Worm (Caenorhabditis elegans) whole organism, L2 larva: ENCODE data around the gene nas-4.

ENCODE experiments used
- C34F6.9 ChIP-seq: fragments of 150-350 bp; optimal IDR thresholded peaks from 2 replicates; lab custom pipeline; 2014; ENCODE audit warnings: missing biosample characterization, missing genetic modification characterization
- F13H6.1 ChIP-seq: sonication (generic microtip); optimal IDR thresholded peaks from 2 replicates; lab custom pipeline; 2016; ENCODE audit warnings: missing genetic modification characterization, missing compliant biosample characterization
- R02D3.7 ChIP-seq: fragments of 150-350 bp; optimal IDR thresholded peaks from 2 replicates; lab custom pipeline; 2014; ENCODE audit warnings: missing biosample characterization, missing genetic modification characterization
- Y55F3AM.14 ChIP-seq: fragments of 200-800 bp; sonication (Bioruptor generic); optimal IDR thresholded peaks from 2 replicates; lab custom pipeline; 2018; ENCODE audit warnings: mild to moderate bottlenecking, missing genetic modification characterization, missing compliant biosample characterization
- alr-1 ChIP-seq: fragments of 150-350 bp; optimal IDR thresholded peaks from 2 replicates; lab custom pipeline; 2014; ENCODE audit warnings: missing biosample characterization, missing genetic modification characterization
- aly-2 ChIP-seq: fragments of 150-350 bp; optimal IDR thresholded peaks from 2 replicates; lab custom pipeline; 2014; ENCODE audit warnings: missing biosample characterization, missing genetic modification characterization
- ama-1 ChIP-seq: fragments of 150-350 bp; optimal IDR thresholded peaks from 2 replicates; lab custom pipeline; 2018; ENCODE audit warnings: inconsistent platforms
- ceh-16 ChIP-seq: fragments of 150-350 bp; optimal IDR thresholded peaks from 2 replicates; lab custom pipeline; 2014; ENCODE audit warnings: missing biosample characterization, missing genetic modification characterization
- crh-2 ChIP-seq: sonication (generic microtip); optimal IDR thresholded peaks from 2 replicates; lab custom pipeline; 2017; ENCODE audit warnings: missing biosample characterization, missing genetic modification characterization
- dmd-4 ChIP-seq: sonication (generic microtip); optimal IDR thresholded peaks from 2 replicates; lab custom pipeline; 2017; ENCODE audit warnings: missing biosample characterization, missing genetic modification characterization
- egl-27 ChIP-seq: sonication (generic microtip); optimal IDR thresholded peaks from 3 replicates; lab custom pipeline; 2017; ENCODE audit warnings: missing biosample characterization, missing genetic modification reagents, missing genetic modification characterization
- elt-1 ChIP-seq: fragments of 150-350 bp; optimal IDR thresholded peaks from 2 replicates; lab custom pipeline; 2014; ENCODE audit warnings: missing biosample characterization, missing genetic modification characterization
- elt-3 ChIP-seq: sonication (generic microtip); optimal IDR thresholded peaks from 2 replicates; lab custom pipeline; 2017; ENCODE audit warnings: missing biosample characterization, missing genetic modification characterization
- fos-1 ChIP-seq: fragments of 150-350 bp; optimal IDR thresholded peaks from 2 replicates; lab custom pipeline; 2014; ENCODE audit warnings: missing biosample characterization, missing genetic modification characterization
- gmeb-1 ChIP-seq: fragments of 150-350 bp; optimal IDR thresholded peaks from 2 replicates; lab custom pipeline; 2014; ENCODE audit warnings: missing biosample characterization, missing genetic modification characterization
- lin-11 ChIP-seq: fragments of 150-350 bp; sonication (generic microtip); optimal IDR thresholded peaks from 2 replicates; lab custom pipeline; 2014; ENCODE audit warnings: missing biosample characterization, missing genetic modification characterization, inconsistent platforms, mixed read lengths
- lin-13 ChIP-seq: fragments of 150-350 bp; optimal IDR thresholded peaks from 2 replicates; lab custom pipeline; 2014; ENCODE audit warnings: missing biosample characterization, missing genetic modification reagents, missing genetic modification characterization
- lin-39 ChIP-seq: fragments of 150-350 bp; optimal IDR thresholded peaks from 2 replicates; lab custom pipeline; 2014; ENCODE audit warnings: missing biosample characterization, missing genetic modification reagents, missing genetic modification characterization
- lsy-2 ChIP-seq, 2 experiments: fragments of 150-350 bp in 1 of 2; sonication (generic microtip) in 1 of 2; optimal IDR thresholded peaks; 2 replicates each; lab custom pipeline; 2014 to 2017; ENCODE audit warnings: missing biosample characterization in 2 of 2, missing genetic modification characterization in 2 of 2
- mab-5 ChIP-seq: fragments of 150-350 bp; optimal IDR thresholded peaks from 2 replicates; lab custom pipeline; 2014; ENCODE audit warnings: missing biosample characterization, missing genetic modification characterization
- mbf-1 ChIP-seq: sonication (generic microtip); optimal IDR thresholded peaks from 2 replicates; lab custom pipeline; 2017; ENCODE audit warnings: missing biosample characterization, missing genetic modification characterization
- nhr-11 ChIP-seq: fragments of 150-350 bp; optimal IDR thresholded peaks from 2 replicates; lab custom pipeline; 2014; ENCODE audit warnings: missing biosample characterization, missing genetic modification characterization
- nhr-12 ChIP-seq: fragments of 150-350 bp; optimal IDR thresholded peaks from 2 replicates; lab custom pipeline; 2014; ENCODE audit warnings: missing biosample characterization, missing genetic modification characterization
- nhr-129 ChIP-seq: fragments of 150-350 bp; optimal IDR thresholded peaks from 2 replicates; lab custom pipeline; 2014; ENCODE audit warnings: missing biosample characterization, missing genetic modification characterization
- nhr-21 ChIP-seq: fragments of 150-350 bp; optimal IDR thresholded peaks from 2 replicates; lab custom pipeline; 2014; ENCODE audit warnings: missing biosample characterization, missing genetic modification characterization
- nhr-23 ChIP-seq: fragments of 150-350 bp; optimal IDR thresholded peaks from 2 replicates; lab custom pipeline; 2014; ENCODE audit warnings: missing biosample characterization, missing genetic modification reagents, missing genetic modification characterization
- nhr-237 ChIP-seq: fragments of 150-350 bp; optimal IDR thresholded peaks from 2 replicates; lab custom pipeline; 2014; ENCODE audit warnings: missing biosample characterization, missing genetic modification characterization
- nhr-77 ChIP-seq: fragments of 150-350 bp; optimal IDR thresholded peaks from 2 replicates; lab custom pipeline; 2014; ENCODE audit warnings: missing biosample characterization, missing genetic modification characterization
- peb-1 ChIP-seq: fragments of 150-350 bp; optimal IDR thresholded peaks from 2 replicates; lab custom pipeline; 2014; ENCODE audit warnings: missing biosample characterization, missing genetic modification characterization
- skn-1 ChIP-seq: sonication (generic microtip); optimal IDR thresholded peaks from 2 replicates; lab custom pipeline; 2017; ENCODE audit warnings: missing biosample characterization, missing genetic modification characterization
- sma-3 ChIP-seq: sonication (generic microtip); optimal IDR thresholded peaks from 2 replicates; lab custom pipeline; 2016; ENCODE audit warnings: missing genetic modification reagents, missing genetic modification characterization, missing compliant biosample characterization
- sma-9 ChIP-seq, 2 experiments: fragments of 150-350 bp in 1 of 2; sonication (generic microtip) in 1 of 2; optimal IDR thresholded peaks; 2 replicates each; lab custom pipeline; 2014 to 2016; ENCODE audit warnings: missing genetic modification characterization in 2 of 2, mild to moderate bottlenecking in 1 of 2, missing biosample characterization in 1 of 2, missing compliant biosample characterization in 1 of 2, missing genetic modification reagents in 1 of 2, moderate library complexity in 1 of 2
- snpc-4 ChIP-seq: fragments of 150-350 bp; optimal IDR thresholded peaks from 2 replicates; lab custom pipeline; 2014; ENCODE audit warnings: missing biosample characterization, missing genetic modification characterization
- unc-55 ChIP-seq: fragments of 150-350 bp; sonication (generic microtip); optimal IDR thresholded peaks from 3 replicates; lab custom pipeline; 2014; ENCODE audit warnings: missing biosample characterization, missing genetic modification reagents, missing genetic modification characterization
- ztf-11 ChIP-seq: sonication (generic microtip); optimal IDR thresholded peaks from 2 replicates; lab custom pipeline; 2017; ENCODE audit warnings: missing biosample characterization, missing genetic modification characterization
- ztf-4 ChIP-seq: fragments of 150-350 bp; optimal IDR thresholded peaks from 2 replicates; lab custom pipeline; 2014; ENCODE audit warnings: missing biosample characterization, missing genetic modification characterization

Gene nas-4

DNA sequence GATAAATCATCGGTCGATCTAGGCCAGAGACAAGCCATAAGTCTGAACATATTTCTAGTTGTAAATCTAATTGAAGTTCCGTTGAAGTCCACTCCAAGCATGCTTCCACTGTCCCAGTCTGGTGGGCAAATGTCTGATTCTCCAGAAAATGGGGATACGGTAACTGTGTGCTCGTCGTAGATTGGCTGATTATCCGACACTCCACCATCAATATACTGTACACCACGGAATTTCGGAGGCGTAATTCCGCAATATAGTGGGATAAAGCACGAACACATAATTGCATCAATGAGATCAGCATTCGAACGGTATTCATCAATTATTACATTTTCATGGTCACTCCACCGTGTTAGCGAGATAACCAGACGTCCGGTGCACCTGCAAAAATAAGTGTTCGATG is 2.8 kb upstream of the nas-4 start:
- no peak for TF ChIP-seq lin-13

DNA sequence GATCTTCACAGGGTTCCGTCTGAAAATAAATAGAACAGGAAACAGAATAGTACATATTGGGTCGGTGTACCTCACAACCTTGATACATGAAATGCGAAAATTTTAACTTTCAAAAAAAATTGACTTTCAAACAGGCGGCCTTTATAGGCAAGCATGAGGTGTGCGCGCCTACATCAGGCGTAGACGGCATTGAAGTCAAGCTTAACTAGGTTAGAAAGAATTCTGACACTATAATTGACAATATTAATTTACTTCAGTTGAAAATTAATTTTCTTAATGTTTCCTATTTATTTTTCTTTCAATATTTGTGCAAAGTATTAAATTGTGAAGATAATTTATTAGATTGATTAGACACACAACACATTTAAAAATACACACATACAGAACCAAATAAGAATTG is 3.5 kb downstream of the nas-4 start, which contains the start of gene C05D11.5:
C05D11.5 (minus strand) TSS at position 101 of the 400 bp plus-strand sequence.
- no peak for TF ChIP-seq sma-3
- no peak for TF ChIP-seq lin-13

DNA sequence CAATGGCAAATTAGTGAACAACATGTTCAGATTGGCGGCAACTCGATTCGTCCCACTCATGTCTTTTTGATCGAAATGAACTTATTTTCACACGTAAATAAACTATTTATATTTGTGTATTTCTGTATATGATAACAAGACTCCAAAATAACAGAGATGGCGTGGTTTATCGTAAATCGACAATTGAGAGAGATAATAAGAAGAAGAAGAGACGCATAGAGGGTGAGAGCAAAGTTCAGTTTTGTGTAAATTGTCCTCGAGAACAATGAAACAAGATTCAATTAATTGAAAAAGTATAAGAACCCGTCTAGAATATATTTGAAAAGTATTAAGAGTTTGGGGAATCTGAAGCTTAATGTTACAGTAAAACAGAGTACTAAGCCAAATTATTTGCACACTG is 4.0 kb downstream of the nas-4 start:
- TF ChIP-seq crh-2 (tag; lab: Kevin White, UChicago) = peak; percentile 39
- TF ChIP-seq nhr-12 (tag; lab: Kevin White, UChicago) = no peak
- TF ChIP-seq C34F6.9 (tag; lab: Kevin White, UChicago) = no peak
- peak; percentile 20 for TF ChIP-seq sma-9 (GFP tag; optimal IDR thresholded peaks at IDR 0.05; lab: Kevin White, UChicago)
- TF ChIP-seq sma-9 (tag; optimal IDR thresholded peaks at IDR 0.05; lab: Kevin White, UChicago) = no peak
- no peak for TF ChIP-seq nhr-21
- peak; percentile 3 for TF ChIP-seq fos-1 (tag; lab: Kevin White, UChicago)
- no peak for TF ChIP-seq lin-39
- no peak for TF ChIP-seq R02D3.7 (tag; lab: Kevin White, UChicago)
- TF ChIP-seq, all 48 proteins: peak for 3

DNA sequence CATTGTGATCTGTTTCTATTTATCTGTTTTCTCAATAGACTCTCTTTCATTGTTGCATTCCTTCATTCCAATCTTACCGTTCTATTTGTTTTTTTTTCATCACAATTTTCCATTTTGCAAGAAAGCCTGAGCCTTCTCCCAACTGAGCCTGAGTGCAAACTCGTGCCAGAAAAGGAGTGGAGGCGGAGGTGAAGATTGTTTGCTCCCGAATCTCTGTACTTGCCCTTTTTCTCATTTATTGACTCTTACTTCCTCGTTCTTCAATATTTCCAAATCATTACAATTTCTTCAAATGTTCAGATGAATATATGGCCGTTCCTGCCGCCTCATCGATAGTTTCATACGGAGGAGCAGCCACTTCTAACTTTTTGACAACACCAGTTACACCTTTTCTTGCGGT is 8.6 kb downstream of the nas-4 start, which contains the start of gene let-756:
let-756 (plus strand) TSS at position 301 of the 400 bp plus-strand sequence.
- no peak for TF ChIP-seq nhr-12 (tag; lab: Kevin White, UChicago)
- TF ChIP-seq gmeb-1 (tag; lab: Kevin White, UChicago) = no peak
- no peak for TF ChIP-seq sma-9 (GFP tag; optimal IDR thresholded peaks at IDR 0.05; lab: Kevin White, UChicago)
- no peak for TF ChIP-seq sma-9 (tag; optimal IDR thresholded peaks at IDR 0.05; lab: Kevin White, UChicago)
- TF ChIP-seq nhr-129 (tag; lab: Kevin White, UChicago) = no peak
- no peak for TF ChIP-seq ama-1 (lab: Kevin White, UChicago)
- TF ChIP-seq peb-1 = no peak
- no peak for TF ChIP-seq elt-1
- TF ChIP-seq alr-1 (tag; lab: Kevin White, UChicago) = no peak
- no peak for TF ChIP-seq crh-2 (tag; lab: Kevin White, UChicago)
- TF ChIP-seq sma-3 = no peak
- no peak for TF ChIP-seq C34F6.9 (tag; lab: Kevin White, UChicago)
- no peak for TF ChIP-seq mbf-1 (tag; lab: Kevin White, UChicago)
- TF ChIP-seq dmd-4 (tag; lab: Kevin White, UChicago) = no peak
- no peak for TF ChIP-seq lin-11
- no peak for TF ChIP-seq nhr-77 (tag; lab: Kevin White, UChicago)
- no peak for TF ChIP-seq skn-1 (tag; lab: Kevin White, UChicago)
- no peak for TF ChIP-seq unc-55

DNA sequence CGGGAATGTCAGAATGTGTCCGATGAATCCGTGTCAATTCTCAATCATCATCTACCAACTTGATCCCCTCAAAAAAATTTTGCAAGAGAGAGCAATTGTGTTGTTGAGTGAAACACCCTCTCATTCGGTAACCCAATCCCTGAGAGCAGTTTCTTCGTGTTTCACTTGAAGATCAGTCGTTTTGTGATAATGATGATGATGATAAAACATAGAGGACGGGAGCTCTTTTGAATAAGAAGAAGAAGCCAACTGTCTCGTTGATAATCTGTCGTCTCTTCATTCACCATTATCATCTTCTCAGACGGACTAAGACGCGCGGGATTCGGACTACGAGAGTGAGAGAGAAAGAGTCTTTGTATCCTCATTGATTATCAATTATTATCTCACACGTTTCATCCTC is 10.3 kb downstream of the nas-4 start:
- TF ChIP-seq F13H6.1 (tag; lab: Kevin White, UChicago) (peak; percentile 58), aly-2 (tag; lab: Kevin White, UChicago) (no peak), nhr-77 (tag; lab: Kevin White, UChicago) (no peak), lsy-2 (tag; optimal IDR thresholded peaks at IDR 0.05; lab: Kevin White, UChicago) (peak in 1 of 2 experiments; percentile 47), C34F6.9 (tag; lab: Kevin White, UChicago) (peak; percentile 10), sma-9 (GFP tag; optimal IDR thresholded peaks at IDR 0.05; lab: Kevin White, UChicago) (peak; percentile 30), sma-9 (tag; optimal IDR thresholded peaks at IDR 0.05; lab: Kevin White, UChicago) (no peak), nhr-12 (tag; lab: Kevin White, UChicago) (no peak), Y55F3AM.14 (GFP tag; lab: Kevin White, UChicago) (no peak), ceh-16 (tag; lab: Kevin White, UChicago) (no peak), nhr-23 (no peak), mab-5 (tag; lab: Kevin White, UChicago) (peak; percentile 37), snpc-4 (tag; lab: Kevin White, UChicago) (no peak), lin-39 (peak; percentile 13), ztf-11 (tag; lab: Kevin White, UChicago) (no peak), ztf-4 (tag; lab: Kevin White, UChicago) (peak; percentile 44), lin-13 (peak; percentile 3), nhr-129 (tag; lab: Kevin White, UChicago) (peak; percentile 41)
- TF ChIP-seq, all 48 proteins: peak for 9

DNA sequence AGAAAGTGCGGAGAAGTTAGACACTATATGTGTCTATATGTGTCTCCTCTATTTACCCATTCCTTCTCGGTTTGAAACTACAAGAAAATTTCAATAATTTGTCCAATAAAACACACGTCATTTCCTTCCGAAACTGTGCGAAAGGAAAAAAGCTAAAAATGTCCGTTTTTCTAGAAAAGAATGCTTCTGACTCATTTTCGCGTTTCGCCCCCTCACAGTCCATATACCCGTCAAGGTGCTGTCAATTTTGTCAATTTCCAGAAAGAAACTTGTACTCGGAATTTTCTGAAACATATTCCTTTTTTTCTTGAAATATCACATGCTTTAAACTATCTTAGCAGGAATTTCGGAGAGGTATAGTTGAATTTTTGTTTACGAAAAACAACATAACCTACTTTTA is 12.6 kb downstream of the nas-4 start:
- no peak for TF ChIP-seq lin-11
- no peak for TF ChIP-seq peb-1
- no peak for TF ChIP-seq snpc-4 (tag; lab: Kevin White, UChicago)
- no peak for TF ChIP-seq lin-13
- no peak for TF ChIP-seq gmeb-1 (tag; lab: Kevin White, UChicago)
- TF ChIP-seq elt-1 = no peak
- no peak for TF ChIP-seq nhr-21
- no peak for TF ChIP-seq crh-2 (tag; lab: Kevin White, UChicago)
- no peak for TF ChIP-seq mab-5 (tag; lab: Kevin White, UChicago)
- TF ChIP-seq Y55F3AM.14 (GFP tag; lab: Kevin White, UChicago) = no peak
- no peak for TF ChIP-seq mbf-1 (tag; lab: Kevin White, UChicago)
- no peak for TF ChIP-seq F13H6.1 (tag; lab: Kevin White, UChicago)
- no peak for TF ChIP-seq ztf-4 (tag; lab: Kevin White, UChicago)
- no peak for TF ChIP-seq dmd-4 (tag; lab: Kevin White, UChicago)
- TF ChIP-seq egl-27 (tag; lab: Kevin White, UChicago) = no peak
- no peak for TF ChIP-seq R02D3.7 (tag; lab: Kevin White, UChicago)
- no peak for TF ChIP-seq elt-3 (tag; lab: Kevin White, UChicago)
- TF ChIP-seq nhr-11 (tag; lab: Kevin White, UChicago) = no peak
- no peak for TF ChIP-seq fos-1 (tag; lab: Kevin White, UChicago)
- TF ChIP-seq nhr-237 (tag; lab: Kevin White, UChicago) = no peak
